Fruit fly (Drosophila melanogaster) whole organism, embryonic: ENCODE measurements around the gene Tbca.

ENCODE experiments used
- Abd-B ChIP-seq: fragments of 200-800 bp; sonication (Bioruptor generic); optimal IDR thresholded peaks from 2 replicates; lab custom pipeline; 2018; ENCODE audit warnings: missing biosample characterization, mild to moderate bottlenecking, missing genetic modification characterization, moderate library complexity
- CG10267 ChIP-seq: fragments of 200-800 bp; sonication (Bioruptor generic); optimal IDR thresholded peaks from 2 replicates; lab custom pipeline; 2018; ENCODE audit warnings: missing biosample characterization, mild to moderate bottlenecking, missing genetic modification characterization, moderate library complexity
- CG12071 ChIP-seq: fragments of 200-800 bp; sonication (Bioruptor generic); optimal IDR thresholded peaks from 3 replicates; lab custom pipeline; 2018; ENCODE audit warnings: missing biosample characterization, mild to moderate bottlenecking, missing genetic modification characterization
- CG13287 ChIP-seq: fragments of 200-800 bp; sonication (Bioruptor generic); IDR thresholded peaks from 2 replicates; pipeline ENCODE4 v1.3.6; 2022; ENCODE audit warnings: missing biosample characterization, missing genetic modification characterization; ENCODE audit not compliant: partially characterized antibody
- CG1529 ChIP-seq: fragments of 200-800 bp; sonication (Bioruptor generic); optimal IDR thresholded peaks from 3 replicates; lab custom pipeline; 2018; ENCODE audit warnings: missing biosample characterization, missing genetic modification characterization
- CG16779 ChIP-seq: fragments of 200-800 bp; sonication (Bioruptor generic); IDR thresholded peaks from 2 replicates; pipeline ENCODE4 v1.3.6; 2022; ENCODE audit warnings: missing biosample characterization, missing genetic modification characterization
- CG16815 ChIP-seq: fragments of 200-800 bp; sonication (Bioruptor generic); optimal IDR thresholded peaks from 3 replicates; lab custom pipeline; 2017; ENCODE audit warnings: missing biosample characterization, mild to moderate bottlenecking, missing genetic modification characterization
- CG17612 ChIP-seq: fragments of 200-800 bp; sonication (Bioruptor generic); IDR thresholded peaks from 2 replicates; pipeline ENCODE4 v1.3.6; 2022; ENCODE audit warnings: missing biosample characterization, missing genetic modification characterization
- CG30020 ChIP-seq: fragments of 200-800 bp; optimal IDR thresholded peaks from 2 replicates; lab custom pipeline; 2019; ENCODE audit warnings: missing biosample characterization, mild to moderate bottlenecking, missing genetic modification characterization, moderate library complexity
- CG3163 ChIP-seq: fragments of 200-800 bp; sonication (Bioruptor generic); optimal IDR thresholded peaks from 3 replicates; lab custom pipeline; 2016; ENCODE audit warnings: missing biosample characterization, missing genetic modification characterization
- CG32532 ChIP-seq: fragments of 200-800 bp; sonication (Bioruptor generic); IDR thresholded peaks from 2 replicates; pipeline ENCODE4 v1.3.6; 2022; ENCODE audit warnings: missing biosample characterization, missing genetic modification characterization
- CG6654 ChIP-seq: fragments of 200-800 bp; sonication (Bioruptor generic); optimal IDR thresholded peaks from 2 replicates; lab custom pipeline; 2017; ENCODE audit warnings: missing biosample characterization, mild to moderate bottlenecking, missing genetic modification characterization
- CG7786 ChIP-seq: fragments of 200-800 bp; sonication (Bioruptor generic); optimal IDR thresholded peaks from 2 replicates; lab custom pipeline; 2016; ENCODE audit warnings: missing biosample characterization, missing genetic modification characterization
- CG7839 ChIP-seq: fragments of 200-800 bp; sonication (Bioruptor generic); optimal IDR thresholded peaks from 3 replicates; lab custom pipeline; 2018; ENCODE audit warnings: missing biosample characterization, mild to moderate bottlenecking, missing genetic modification characterization, moderate library complexity
- CG8089 ChIP-seq: fragments of 200-800 bp; sonication (Bioruptor generic); optimal IDR thresholded peaks from 3 replicates; lab custom pipeline; 2016; ENCODE audit warnings: missing biosample characterization, missing genetic modification characterization
- CG8388 ChIP-seq: fragments of 200-800 bp; sonication (Bioruptor generic); optimal IDR thresholded peaks from 2 replicates; lab custom pipeline; 2019; ENCODE audit warnings: missing biosample characterization, mild to moderate bottlenecking, missing genetic modification characterization, moderate library complexity
- CG9437 ChIP-seq: fragments of 200-800 bp; sonication (Bioruptor generic); optimal IDR thresholded peaks from 2 replicates; lab custom pipeline; 2018; ENCODE audit warnings: missing biosample characterization, mild to moderate bottlenecking, missing genetic modification characterization
- CG9727 ChIP-seq: fragments of 200-800 bp; sonication (Bioruptor generic); optimal IDR thresholded peaks from 3 replicates; lab custom pipeline; 2017; ENCODE audit warnings: missing biosample characterization, mild to moderate bottlenecking, missing genetic modification characterization
- D19A ChIP-seq: fragments of 200-800 bp; optimal IDR thresholded peaks from 3 replicates; lab custom pipeline; 2019; ENCODE audit warnings: missing biosample characterization, mild to moderate bottlenecking, missing genetic modification characterization, moderate library complexity
- Dfd ChIP-seq, 2 experiments: fragments of >200 bp; optimal IDR thresholded peaks; 2 replicates each; lab custom pipeline; 2017; ENCODE audit warnings: missing biosample characterization in 2 of 2, missing genetic modification characterization in 2 of 2
- Drgx ChIP-seq: fragments of 200-800 bp; sonication (Bioruptor generic); IDR thresholded peaks from 2 replicates; pipeline ENCODE4 v1.3.6; 2022; ENCODE audit warnings: missing biosample characterization, missing genetic modification characterization
- Fer2 ChIP-seq: fragments of 200-800 bp; sonication (Bioruptor generic); optimal IDR thresholded peaks from 2 replicates; lab custom pipeline; 2018; ENCODE audit warnings: missing biosample characterization, mild to moderate bottlenecking, missing genetic modification characterization, moderate library complexity
- GATAe ChIP-seq: fragments of 200-800 bp; sonication (Bioruptor generic); conservative IDR thresholded peaks from 2 replicates; pipeline ENCODE4 v1.3.6; 2022; ENCODE audit warnings: missing biosample characterization, missing genetic modification characterization
- HLH54F ChIP-seq: fragments of 200-800 bp; sonication (Bioruptor generic); optimal IDR thresholded peaks from 3 replicates; lab custom pipeline; 2016; ENCODE audit warnings: missing biosample characterization, missing genetic modification characterization
- Hmr ChIP-seq: fragments of 200-800 bp; sonication (Bioruptor generic); optimal IDR thresholded peaks from 3 replicates; lab custom pipeline; 2017; ENCODE audit warnings: mild to moderate bottlenecking, missing biosample characterization, missing genetic modification reagents, missing genetic modification characterization
- Hr3 ChIP-seq: fragments of 200-800 bp; sonication (Bioruptor generic); optimal IDR thresholded peaks from 3 replicates; lab custom pipeline; 2016; ENCODE audit warnings: missing biosample characterization, missing genetic modification characterization
- Myb ChIP-seq: fragments of 200-800 bp; sonication (Bioruptor generic); optimal IDR thresholded peaks from 2 replicates; lab custom pipeline; 2016; ENCODE audit warnings: missing biosample characterization, missing genetic modification characterization
- NK7.1 ChIP-seq: fragments of 200-800 bp; sonication (Bioruptor generic); optimal IDR thresholded peaks from 3 replicates; lab custom pipeline; 2016; ENCODE audit warnings: missing biosample characterization, missing genetic modification characterization
- Nf-YA ChIP-seq: fragments of 200-800 bp; sonication (Bioruptor generic); IDR thresholded peaks from 2 replicates; pipeline ENCODE4 v1.3.6; 2022; ENCODE audit warnings: missing biosample characterization, missing genetic modification characterization
- Oli ChIP-seq: fragments of 200-800 bp; sonication (Bioruptor generic); optimal IDR thresholded peaks from 2 replicates; lab custom pipeline; 2018; ENCODE audit warnings: missing biosample characterization, mild to moderate bottlenecking, missing genetic modification characterization, moderate library complexity
- az2 ChIP-seq: fragments of 200-800 bp; sonication (Bioruptor generic); optimal IDR thresholded peaks from 3 replicates; lab custom pipeline; 2016; ENCODE audit warnings: missing biosample characterization, missing genetic modification characterization
- bcd ChIP-seq: fragments of 200-800 bp; sonication (Bioruptor generic); optimal IDR thresholded peaks from 2 replicates; lab custom pipeline; 2017; ENCODE audit warnings: missing biosample characterization, mild to moderate bottlenecking, missing genetic modification characterization
- ci ChIP-seq: fragments of 200-800 bp; sonication (Bioruptor generic); IDR thresholded peaks from 3 replicates; pipeline ENCODE4 v1.3.6; 2022; ENCODE audit warnings: missing biosample characterization, missing genetic modification characterization
- croc ChIP-seq: fragments of 200-800 bp; sonication (Bioruptor generic); conservative IDR thresholded peaks from 3 replicates; pipeline ENCODE4 v1.3.6; 2022; ENCODE audit warnings: missing biosample characterization, missing genetic modification characterization
- da ChIP-seq: fragments of 200-800 bp; sonication (Bioruptor generic); optimal IDR thresholded peaks from 2 replicates; lab custom pipeline; 2016; ENCODE audit warnings: missing biosample characterization, missing genetic modification characterization
- eve ChIP-seq, 2 experiments: fragments of >200 bp; optimal IDR thresholded peaks; 2 replicates each; lab custom pipeline; 2017; ENCODE audit warnings: missing biosample characterization in 2 of 2, missing genetic modification characterization in 2 of 2
- exex ChIP-seq: fragments of 200-800 bp; sonication (Bioruptor generic); optimal IDR thresholded peaks from 4 replicates; lab custom pipeline; 2018; ENCODE audit warnings: missing biosample characterization, mild to moderate bottlenecking, missing genetic modification characterization, moderate library complexity
- gem ChIP-seq: fragments of 200-800 bp; sonication (Bioruptor generic); optimal IDR thresholded peaks from 2 replicates; lab custom pipeline; 2019; ENCODE audit warnings: missing biosample characterization, mild to moderate bottlenecking, missing genetic modification characterization, moderate library complexity
- grn ChIP-seq: fragments of 200-800 bp; sonication (Bioruptor generic); optimal IDR thresholded peaks from 3 replicates; lab custom pipeline; 2017; ENCODE audit warnings: missing biosample characterization, missing genetic modification characterization
- gsb-n ChIP-seq: fragments of 200-800 bp; sonication (Bioruptor generic); optimal IDR thresholded peaks from 3 replicates; lab custom pipeline; 2018; ENCODE audit warnings: missing biosample characterization, mild to moderate bottlenecking, missing genetic modification characterization
- inv ChIP-seq: fragments of 200-800 bp; sonication (Bioruptor generic); IDR thresholded peaks from 2 replicates; pipeline ENCODE4 v1.3.6; 2022; ENCODE audit warnings: missing biosample characterization, missing genetic modification characterization; ENCODE audit not compliant: partially characterized antibody
- lola ChIP-seq, 3 experiments: fragments of >200 bp in 2 of 3; fragments of 200-800 bp in 1 of 3; sonication (Bioruptor generic) in 1 of 3; optimal IDR thresholded peaks; 2 replicates each; lab custom pipeline; 2017 to 2019; ENCODE audit warnings: missing biosample characterization in 3 of 3, missing genetic modification characterization in 3 of 3, mild to moderate bottlenecking in 1 of 3, moderate library complexity in 1 of 3
- mam ChIP-seq: fragments of 200-800 bp; sonication (Bioruptor generic); optimal IDR thresholded peaks from 3 replicates; lab custom pipeline; 2016; ENCODE audit warnings: missing biosample characterization, missing genetic modification characterization
- nom ChIP-seq: fragments of 200-800 bp; sonication (Bioruptor generic); optimal IDR thresholded peaks from 2 replicates; lab custom pipeline; 2017; ENCODE audit warnings: missing biosample characterization, missing genetic modification characterization, mild to moderate bottlenecking, moderate library complexity, missing genetic modification reagents
- p53 ChIP-seq: fragments of 200-800 bp; sonication (Bioruptor generic); optimal IDR thresholded peaks from 2 replicates; lab custom pipeline; 2016; ENCODE audit warnings: missing biosample characterization, missing genetic modification characterization
- sc ChIP-seq, 3 experiments: fragments of >200 bp in 2 of 3; fragments of 200-800 bp in 1 of 3; sonication (Bioruptor generic) in 1 of 3; optimal IDR thresholded peaks; 2 replicates in 2 of 3; 3 replicates in 1 of 3; lab custom pipeline; 2017; ENCODE audit warnings: mild to moderate bottlenecking in 1 of 3, missing biosample characterization in 1 of 3, missing genetic modification characterization in 1 of 3, missing genetic modification reagents in 1 of 3
- sima ChIP-seq: fragments of 200-800 bp; sonication (Bioruptor generic); optimal IDR thresholded peaks from 2 replicates; lab custom pipeline; 2016; ENCODE audit warnings: missing biosample characterization, missing genetic modification characterization
- sna ChIP-seq: fragments of 200-800 bp; sonication (Bioruptor generic); IDR thresholded peaks from 2 replicates; pipeline ENCODE4 v1.3.6; 2022; ENCODE audit warnings: missing biosample characterization, missing genetic modification characterization; ENCODE audit not compliant: partially characterized antibody
- tio ChIP-seq: fragments of 200-800 bp; sonication (Bioruptor generic); optimal IDR thresholded peaks from 2 replicates; lab custom pipeline; 2017; ENCODE audit warnings: missing biosample characterization, missing genetic modification characterization, inconsistent platforms
- twi ChIP-seq: fragments of 200-800 bp; optimal IDR thresholded peaks from 2 replicates; lab custom pipeline; 2019; ENCODE audit warnings: missing biosample characterization, mild to moderate bottlenecking, missing genetic modification characterization, moderate library complexity
- zfh1 ChIP-seq: fragments of 200-800 bp; sonication (Bioruptor generic); IDR thresholded peaks from 3 replicates; pipeline ENCODE4 v1.3.6; 2022; ENCODE audit warnings: missing biosample characterization, missing genetic modification characterization

Gene Tbca

dm6 chr3R:31712585-31712984, 30.7 kb upstream of the Tbca start (continued):
- TF ChIP-seq CG16815 (GFP tag; lab: Kevin White, UChicago) = no peak
- peak; percentile 25 for TF ChIP-seq CG7839 (tag; lab: Kevin White, UChicago)
- no peak for TF ChIP-seq Myb (GFP tag; lab: Kevin White, UChicago)
- no peak for TF ChIP-seq Hr3 (GFP tag; lab: Kevin White, UChicago)
- TF ChIP-seq Hmr (GFP tag; lab: Kevin White, UChicago) = no peak
- no peak for TF ChIP-seq CG7786 (GFP tag; lab: Kevin White, UChicago)
- no peak for TF ChIP-seq CG30020 (tag; lab: Kevin White, UChicago)
- no peak for TF ChIP-seq CG13287 (GFP tag; lab: Robert Waterston, UW)
- TF ChIP-seq D19A (tag; lab: Kevin White, UChicago) = peak; percentile 14
- no peak for TF ChIP-seq GATAe (GFP tag; lab: Robert Waterston, UW)
- TF ChIP-seq gem (tag; lab: Kevin White, UChicago) = peak; percentile 44
- TF ChIP-seq croc = no peak
- TF ChIP-seq nom (GFP tag; lab: Kevin White, UChicago) = no peak
- peak; percentile 9 for TF ChIP-seq CG9437 (GFP tag; lab: Kevin White, UChicago)
- peak; percentile 10 for TF ChIP-seq az2 (GFP tag; lab: Kevin White, UChicago)
- no peak for TF ChIP-seq CG12071 (GFP tag; lab: Kevin White, UChicago)
- 0 out of 3 replicates have a peak, but pooled peaks have one; percentile 19 for TF ChIP-seq zfh1
- no peak for TF ChIP-seq sna (GFP tag; lab: Robert Waterston, UW)
- TF ChIP-seq sima (GFP tag; lab: Kevin White, UChicago) = no peak
- peak; percentile 53; the same call in 1 of the 3 replicates for TF ChIP-seq ci (GFP tag; lab: Robert Waterston, UW)
- no peak for TF ChIP-seq exex (tag; lab: Kevin White, UChicago)
- TF ChIP-seq CG8089 (GFP tag; lab: Kevin White, UChicago) = no peak
- TF ChIP-seq lola (GFP tag; optimal IDR thresholded peaks at IDR 0.05; lab: Kevin White, UChicago) = peak in 1 of 3 experiments; percentile 43
- TF ChIP-seq CG16779 (GFP tag; lab: Robert Waterston, UW) = no peak
- TF ChIP-seq CG9727 = no peak
- TF ChIP-seq Fer2 = no peak
- TF ChIP-seq CG8388 = peak; percentile 12
- TF ChIP-seq sc (optimal IDR thresholded peaks at IDR 0.05; lab: Kevin White, UChicago) = no peak
- TF ChIP-seq sc (GFP tag; optimal IDR thresholded peaks at IDR 0.05; lab: Kevin White, UChicago) = no peak
- TF ChIP-seq NK7.1 (GFP tag; lab: Kevin White, UChicago) = no peak
- TF ChIP-seq CG3163 = no peak
- TF ChIP-seq grn (GFP tag; lab: Kevin White, UChicago) = peak; percentile 10
- TF ChIP-seq CG32532 = no peak
- TF ChIP-seq da = no peak
- TF ChIP-seq mam (GFP tag; lab: Kevin White, UChicago) = no peak
- no peak for TF ChIP-seq inv
- no peak for TF ChIP-seq Dfd (GFP tag; optimal IDR thresholded peaks at IDR 0.05; lab: Kevin White, UChicago)
- no peak for TF ChIP-seq CG6654 (GFP tag; lab: Kevin White, UChicago)
- TF ChIP-seq twi (tag; lab: Kevin White, UChicago) = no peak
- no peak for TF ChIP-seq HLH54F (GFP tag; lab: Kevin White, UChicago)
- no peak for TF ChIP-seq p53 (GFP tag; lab: Kevin White, UChicago)
- TF ChIP-seq CG1529 (GFP tag; lab: Kevin White, UChicago) = peak; percentile 21
- TF ChIP-seq eve (GFP tag; optimal IDR thresholded peaks at IDR 0.05; lab: Kevin White, UChicago) = no peak
- TF ChIP-seq CG17612 (GFP tag; lab: Robert Waterston, UW) = no peak
- peak; percentile 46 for TF ChIP-seq Drgx (GFP tag; lab: Robert Waterston, UW)
- no peak for TF ChIP-seq Abd-B (GFP tag; lab: Kevin White, UChicago)
- no peak for TF ChIP-seq Oli
- TF ChIP-seq tio (GFP tag; lab: Kevin White, UChicago) = no peak
- peak; percentile 2 for TF ChIP-seq gsb-n
- TF ChIP-seq CG10267 (tag; lab: Kevin White, UChicago) = peak; percentile 1
- no peak for TF ChIP-seq Nf-YA (GFP tag; lab: Robert Waterston, UW)
- peak; percentile 2 for TF ChIP-seq bcd (GFP tag; lab: Kevin White, UChicago)
